Fruit fly (Drosophila melanogaster) whole organism, prepupa: ENCODE results near the gene Clc.

ENCODE experiments used
- CG32006 ChIP-seq: fragments of 200-800 bp; sonication (Bioruptor generic); optimal IDR thresholded peaks from 3 replicates; lab custom pipeline; 2017; ENCODE audit warnings: missing biosample characterization, mild to moderate bottlenecking, missing genetic modification characterization
- CG6276 ChIP-seq: fragments of 200-800 bp; sonication (Bioruptor generic); optimal IDR thresholded peaks from 2 replicates; lab custom pipeline; 2017; ENCODE audit warnings: missing biosample characterization, mild to moderate bottlenecking, missing genetic modification characterization
- CG8319 ChIP-seq: fragments of 200-800 bp; sonication (Bioruptor generic); optimal IDR thresholded peaks from 3 replicates; lab custom pipeline; 2016; ENCODE audit warnings: missing biosample characterization, missing genetic modification characterization
- net ChIP-seq: fragments of 200-800 bp; sonication (Bioruptor generic); optimal IDR thresholded peaks from 3 replicates; lab custom pipeline; 2016; ENCODE audit warnings: missing biosample characterization, missing genetic modification characterization
- spab ChIP-seq: fragments of 200-800 bp; sonication (Bioruptor generic); optimal IDR thresholded peaks from 2 replicates; lab custom pipeline; 2017; ENCODE audit warnings: missing biosample characterization, mild to moderate bottlenecking, missing genetic modification characterization, missing genetic modification reagents

DNA sequence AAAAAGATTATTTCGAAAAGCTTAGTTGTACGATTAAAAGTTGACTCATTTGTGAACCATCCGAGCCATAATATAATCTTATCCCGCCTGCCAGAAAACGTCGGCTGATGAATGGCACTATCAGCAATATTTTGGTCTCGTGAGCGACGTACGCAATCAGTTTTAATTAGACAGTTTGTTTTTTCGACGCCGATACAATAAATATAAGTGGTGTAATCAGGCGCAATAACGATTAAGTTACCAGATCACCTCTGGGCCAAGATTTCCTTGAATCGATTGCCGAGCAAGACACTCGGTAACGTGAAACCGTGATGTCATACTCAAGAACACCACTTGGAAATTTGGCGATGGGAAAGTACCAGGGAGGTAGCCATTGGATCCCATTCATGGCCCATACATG is 31.8 kb upstream of the Clc start:
- no peak for TF ChIP-seq spab
- TF ChIP-seq CG8319: no peak
- no peak for TF ChIP-seq CG6276
- TF ChIP-seq CG32006 (GFP tag; lab: Kevin White, UChicago): no peak
- no peak for TF ChIP-seq net (GFP tag; lab: Kevin White, UChicago)
